Worm (Caenorhabditis elegans) whole organism, L3 larva: ENCODE results near the gene T21B4.3.

Experiments
- R02D3.7 ChIP-seq: fragments of 150-350 bp; optimal IDR thresholded peaks from 2 replicates; lab custom pipeline; 2014; ENCODE audit warnings: missing biosample characterization, missing genetic modification characterization
- aly-2 ChIP-seq: fragments of 150-350 bp; optimal IDR thresholded peaks from 2 replicates; lab custom pipeline; 2014; ENCODE audit warnings: missing biosample characterization, missing genetic modification characterization
- ama-1 ChIP-seq: fragments of 150-350 bp; optimal IDR thresholded peaks from 2 replicates; lab custom pipeline; 2018
- ceh-16 ChIP-seq: sonication (generic microtip); optimal IDR thresholded peaks from 2 replicates; lab custom pipeline; 2017; ENCODE audit warnings: missing biosample characterization, missing genetic modification characterization
- ceh-28 ChIP-seq: fragments of 150-350 bp; optimal IDR thresholded peaks from 2 replicates; lab custom pipeline; 2014; ENCODE audit warnings: missing biosample characterization, missing genetic modification reagents, missing genetic modification characterization
- ceh-9 ChIP-seq: sonication (generic microtip); optimal IDR thresholded peaks from 2 replicates; lab custom pipeline; 2018; ENCODE audit warnings: missing biosample characterization, missing genetic modification characterization
- egl-5 ChIP-seq: fragments of 150-350 bp; optimal IDR thresholded peaks from 2 replicates; lab custom pipeline; 2017; ENCODE audit warnings: missing biosample characterization, missing genetic modification reagents, missing genetic modification characterization, inconsistent platforms
- elt-1 ChIP-seq: fragments of 150-350 bp; optimal IDR thresholded peaks from 2 replicates; lab custom pipeline; 2014; ENCODE audit warnings: missing biosample characterization, missing genetic modification characterization
- elt-2 ChIP-seq: sonication (generic microtip); optimal IDR thresholded peaks from 2 replicates; lab custom pipeline; 2016; ENCODE audit warnings: missing genetic modification reagents, mild to moderate bottlenecking, missing genetic modification characterization, missing compliant biosample characterization
- elt-3 ChIP-seq, 3 experiments: fragments of 150-350 bp in 1 of 3; sonication (generic microtip) in 2 of 3; optimal IDR thresholded peaks; 2 replicates in 2 of 3; 4 replicates in 1 of 3; lab custom pipeline; 2014 to 2017; ENCODE audit warnings: missing biosample characterization in 3 of 3, missing genetic modification characterization in 3 of 3
- eor-1 ChIP-seq, 2 experiments: fragments of 150-350 bp; optimal IDR thresholded peaks; 2 replicates each; lab custom pipeline; 2014 to 2018; ENCODE audit warnings: missing biosample characterization in 2 of 2, missing genetic modification characterization in 2 of 2
- fos-1 ChIP-seq: fragments of 150-350 bp; optimal IDR thresholded peaks from 2 replicates; lab custom pipeline; 2014; ENCODE audit warnings: missing biosample characterization, missing genetic modification characterization
- hmg-11 ChIP-seq: sonication (generic microtip); optimal IDR thresholded peaks from 2 replicates; lab custom pipeline; 2016; ENCODE audit warnings: missing genetic modification characterization, missing compliant biosample characterization
- jun-1 ChIP-seq: fragments of 150-350 bp; optimal IDR thresholded peaks from 2 replicates; lab custom pipeline; 2014; ENCODE audit warnings: missing biosample characterization, missing genetic modification reagents, missing genetic modification characterization
- lin-15B ChIP-seq: fragments of 150-350 bp; optimal IDR thresholded peaks from 2 replicates; lab custom pipeline; 2014; ENCODE audit warnings: missing biosample characterization, missing genetic modification characterization
- lin-39 ChIP-seq: fragments of 150-350 bp; optimal IDR thresholded peaks from 2 replicates; lab custom pipeline; 2018; ENCODE audit warnings: missing biosample characterization, missing genetic modification reagents, missing genetic modification characterization
- lsy-12 ChIP-seq: sonication (generic microtip); optimal IDR thresholded peaks from 2 replicates; lab custom pipeline; 2016; ENCODE audit warnings: mild to moderate bottlenecking, missing genetic modification characterization, missing compliant biosample characterization
- mdl-1 ChIP-seq: fragments of 150-350 bp; optimal IDR thresholded peaks from 2 replicates; lab custom pipeline; 2014; ENCODE audit warnings: missing biosample characterization, missing genetic modification characterization
- mml-1 ChIP-seq: fragments of 150-350 bp; sonication (generic microtip); optimal IDR thresholded peaks from 3 replicates; lab custom pipeline; 2014; ENCODE audit warnings: missing biosample characterization, missing genetic modification characterization
- nhr-12 ChIP-seq: fragments of 150-350 bp; optimal IDR thresholded peaks from 2 replicates; lab custom pipeline; 2014; ENCODE audit warnings: missing biosample characterization, missing genetic modification characterization
- nhr-23 ChIP-seq: fragments of 150-350 bp; optimal IDR thresholded peaks from 2 replicates; lab custom pipeline; 2014; ENCODE audit warnings: missing biosample characterization, missing genetic modification reagents, missing genetic modification characterization
- nhr-237 ChIP-seq: fragments of 150-350 bp; optimal IDR thresholded peaks from 2 replicates; lab custom pipeline; 2014; ENCODE audit warnings: missing biosample characterization, missing genetic modification characterization
- nhr-25 ChIP-seq: sonication (generic microtip); optimal IDR thresholded peaks from 2 replicates; lab custom pipeline; 2017; ENCODE audit warnings: missing biosample characterization, missing genetic modification characterization
- nhr-28 ChIP-seq: fragments of 150-350 bp; optimal IDR thresholded peaks from 2 replicates; lab custom pipeline; 2014; ENCODE audit warnings: missing biosample characterization, missing genetic modification characterization
- nhr-67 ChIP-seq: fragments of 150-350 bp; optimal IDR thresholded peaks from 2 replicates; lab custom pipeline; 2014; ENCODE audit warnings: missing biosample characterization, missing genetic modification characterization
- nhr-77 ChIP-seq: fragments of 150-350 bp; optimal IDR thresholded peaks from 2 replicates; lab custom pipeline; 2014; ENCODE audit warnings: missing biosample characterization, missing genetic modification characterization
- sea-2 ChIP-seq: fragments of 150-350 bp; sonication (generic microtip); optimal IDR thresholded peaks from 4 replicates; lab custom pipeline; 2014; ENCODE audit warnings: missing biosample characterization, missing genetic modification reagents, missing genetic modification characterization
- skn-1 ChIP-seq: fragments of 150-350 bp; optimal IDR thresholded peaks from 2 replicates; lab custom pipeline; 2014; ENCODE audit warnings: missing biosample characterization, missing genetic modification characterization
- tbx-2 ChIP-seq: sonication (generic microtip); optimal IDR thresholded peaks from 2 replicates; lab custom pipeline; 2016; ENCODE audit warnings: mild to moderate bottlenecking, missing genetic modification characterization, missing compliant biosample characterization
- unc-62 ChIP-seq: fragments of 150-350 bp; sonication (generic microtip); optimal IDR thresholded peaks from 4 replicates; lab custom pipeline; 2014; ENCODE audit warnings: missing biosample characterization, missing genetic modification reagents, missing genetic modification characterization
- ztf-11 ChIP-seq: fragments of 150-350 bp; optimal IDR thresholded peaks from 2 replicates; lab custom pipeline; 2014; ENCODE audit warnings: missing biosample characterization, missing genetic modification characterization
- ztf-4 ChIP-seq: fragments of 150-350 bp; optimal IDR thresholded peaks from 2 replicates; lab custom pipeline; 2014; ENCODE audit warnings: missing biosample characterization, missing genetic modification characterization

T21B4.3 gene

ce11 chrII:12473406-12473805, 23.5 kb downstream of the T21B4.3 start, which contains the start of gene srg-17:
Gene srg-17 (plus strand): TSS chrII:12473706.
- no peak for TF ChIP-seq ama-1 (lab: Kevin White, UChicago)
- no peak for TF ChIP-seq nhr-237 (tag; lab: Kevin White, UChicago)
- TF ChIP-seq, all 47 proteins: peak for 0

- TF ChIP-seq elt-1 (tag; lab: Kevin White, UChicago) (no peak), nhr-25 (no peak), lsy-12 (no peak), jun-1 (tag; lab: Kevin White, UChicago) (no peak), nhr-12 (tag; lab: Kevin White, UChicago) (no peak), ama-1 (lab: Kevin White, UChicago) (no peak), nhr-77 (no peak), ceh-16 (tag; lab: Kevin White, UChicago) (no peak), ceh-9 (tag; lab: Kevin White, UChicago) (no peak), nhr-28 (no peak), aly-2 (tag; lab: Kevin White, UChicago) (no peak), nhr-23 (tag; lab: Kevin White, UChicago) (no peak), ztf-4 (tag; lab: Kevin White, UChicago) (no peak), lin-39 (tag; lab: Kevin White, UChicago) (no peak), unc-62 (no peak), ceh-28 (tag; lab: Kevin White, UChicago) (no peak), ztf-11 (tag; lab: Kevin White, UChicago) (no peak)
- TF ChIP-seq, all 47 proteins: peak for 0
Measured at ce11 chrII:12471138-12471855, 25.6 kb downstream of the T21B4.3 start, which contains the start of the genes F15A4.5 and phat-8. Gene F15A4.5 (minus strand): TSS chrII:12471238. Gene phat-8 (plus strand): TSS chrII:12471805.

ce11 chrII:12467047-12467446, 29.8 kb downstream of the T21B4.3 start, which contains the start of gene srg-16:
Gene srg-16 (plus strand): TSS chrII:12467133.
- no peak for TF ChIP-seq sea-2
- no peak for TF ChIP-seq ceh-16 (tag; lab: Kevin White, UChicago)
- no peak for TF ChIP-seq eor-1 (tag; optimal IDR thresholded peaks at IDR 0.05; lab: Kevin White, UChicago)

ce11 chrII:12465557-12465956, 31.3 kb downstream of the T21B4.3 start, which contains the start of gene sre-37:
Gene sre-37 (plus strand): TSS chrII:12465857.
- TF ChIP-seq lsy-12 = no peak
- no peak for TF ChIP-seq R02D3.7 (tag; lab: Kevin White, UChicago)
- no peak for TF ChIP-seq nhr-12 (tag; lab: Kevin White, UChicago)
- TF ChIP-seq nhr-237 (tag; lab: Kevin White, UChicago) = no peak
- no peak for TF ChIP-seq mdl-1 (tag; lab: Kevin White, UChicago)
- no peak for TF ChIP-seq tbx-2 (tag; lab: Kevin White, UChicago)
- no peak for TF ChIP-seq mml-1 (tag; lab: Kevin White, UChicago)

- TF ChIP-seq sea-2 (no peak), nhr-67 (tag; lab: Kevin White, UChicago) (no peak), R02D3.7 (tag; lab: Kevin White, UChicago) (no peak), elt-3 (tag; optimal IDR thresholded peaks at IDR 0.05; lab: Kevin White, UChicago) (no peak), hmg-11 (tag; lab: Kevin White, UChicago) (no peak)
- TF ChIP-seq, all 47 proteins: peak for 0
Measured at ce11 chrII:12462244-12462643, 34.6 kb downstream of the T21B4.3 start, which contains the start of gene F15A4.2. Gene F15A4.2 (plus strand): TSS chrII:12462544.

- TF ChIP-seq nhr-67 (tag; lab: Kevin White, UChicago) (no peak), R02D3.7 (tag; lab: Kevin White, UChicago) (no peak), mdl-1 (tag; lab: Kevin White, UChicago) (no peak), elt-2 (tag; lab: Kevin White, UChicago) (no peak), nhr-237 (tag; lab: Kevin White, UChicago) (no peak), mml-1 (tag; lab: Kevin White, UChicago) (no peak), eor-1 (tag; optimal IDR thresholded peaks at IDR 0.05; lab: Kevin White, UChicago) (no peak), skn-1 (no peak), fos-1 (tag; lab: Kevin White, UChicago) (no peak), nhr-77 (no peak), egl-5 (no peak), ztf-11 (tag; lab: Kevin White, UChicago) (no peak), lin-15B (no peak), lsy-12 (no peak), sea-2 (no peak), ama-1 (lab: Kevin White, UChicago) (no peak)
Measured at ce11 chrII:12460602-12461453, 36.1 kb downstream of the T21B4.3 start, which contains the start of gene tag-280. Gene tag-280 (plus strand): TSS chrII:12460652.
